Fruit fly (Drosophila melanogaster) whole organism, wandering third instar larva: ENCODE results near the gene CG7264.

ENCODE experiments used
- Abd-B ChIP-seq: fragments of >200 bp; optimal IDR thresholded peaks from 2 replicates; lab custom pipeline; 2017; ENCODE audit warnings: missing biosample characterization, missing genetic modification characterization
- CG9705 ChIP-seq: fragments of 200-800 bp; sonication (Bioruptor generic); optimal IDR thresholded peaks from 2 replicates; lab custom pipeline; 2018; ENCODE audit warnings: missing biosample characterization, mild to moderate bottlenecking, missing genetic modification characterization
- Dfd ChIP-seq: fragments of >200 bp; optimal IDR thresholded peaks from 2 replicates; lab custom pipeline; 2017; ENCODE audit warnings: missing biosample characterization, missing genetic modification characterization
- Dif ChIP-seq: fragments of 200-275, 200-300 bp; sonication (Bioruptor generic); optimal IDR thresholded peaks from 2 replicates; lab custom pipeline; 2018; ENCODE audit warnings: missing biosample characterization, missing genetic modification characterization; ENCODE audit not compliant: partially characterized antibody
- HLH106 ChIP-seq: fragments of 200-800 bp; optimal IDR thresholded peaks from 3 replicates; lab custom pipeline; 2019; ENCODE audit warnings: missing biosample characterization, mild to moderate bottlenecking, missing genetic modification characterization, moderate library complexity
- Hnf4 ChIP-seq: fragments of 200-800 bp; sonication (Bioruptor generic); optimal IDR thresholded peaks from 2 replicates; lab custom pipeline; 2016; ENCODE audit warnings: missing biosample characterization, mild to moderate bottlenecking, missing genetic modification characterization
- Hr78 ChIP-seq: fragments of >200 bp; optimal IDR thresholded peaks from 2 replicates; lab custom pipeline; 2017; ENCODE audit warnings: missing biosample characterization, missing genetic modification characterization
- N ChIP-seq: fragments of >200 bp; optimal IDR thresholded peaks from 2 replicates; lab custom pipeline; 2018; ENCODE audit warnings: missing biosample characterization, missing external identifiers, missing genetic modification characterization
- Rel ChIP-seq, 2 experiments: fragments of 200-800 bp; sonication (Bioruptor generic) in 1 of 2; optimal IDR thresholded peaks; 2 replicates in 1 of 2; 3 replicates in 1 of 2; lab custom pipeline; 2016 to 2019; ENCODE audit warnings: mild to moderate bottlenecking in 2 of 2, missing biosample characterization in 2 of 2, missing genetic modification characterization in 2 of 2, moderate library complexity in 1 of 2
- Sp1 ChIP-seq: fragments of 200-800 bp; sonication (Bioruptor generic); optimal IDR thresholded peaks from 3 replicates; lab custom pipeline; 2019; ENCODE audit warnings: missing biosample characterization, mild to moderate bottlenecking, missing genetic modification characterization, moderate library complexity
- brk ChIP-seq: fragments of 200-800 bp; sonication (Bioruptor generic); optimal IDR thresholded peaks from 2 replicates; lab custom pipeline; 2016; ENCODE audit warnings: missing biosample characterization, mild to moderate bottlenecking, missing genetic modification characterization
- dsf ChIP-seq: sonication (Bioruptor generic); optimal IDR thresholded peaks from 2 replicates; lab custom pipeline; 2016; ENCODE audit warnings: missing biosample characterization, missing genetic modification characterization, borderline replicate concordance
- ey ChIP-seq: fragments of 200-800 bp; sonication (Bioruptor generic); optimal IDR thresholded peaks from 2 replicates; lab custom pipeline; 2016; ENCODE audit warnings: missing biosample characterization, missing genetic modification characterization
- foxo ChIP-seq, 2 experiments: fragments of 200-800 bp; sonication (Bioruptor generic); optimal IDR thresholded peaks; 2 replicates in 1 of 2; 3 replicates in 1 of 2; lab custom pipeline; 2016 to 2017; ENCODE audit warnings: missing biosample characterization in 2 of 2, missing genetic modification characterization in 2 of 2
- fru ChIP-seq: fragments of 200-800 bp; sonication (Bioruptor generic); optimal IDR thresholded peaks from 3 replicates; lab custom pipeline; 2016; ENCODE audit warnings: missing biosample characterization, mild to moderate bottlenecking, missing genetic modification characterization
- h ChIP-seq: fragments of 200-800 bp; sonication (Bioruptor generic); optimal IDR thresholded peaks from 3 replicates; lab custom pipeline; 2016; ENCODE audit warnings: missing biosample characterization, mild to moderate bottlenecking, missing genetic modification characterization
- jim ChIP-seq: fragments of 175-275, 200-325 bp; sonication (Bioruptor generic); optimal IDR thresholded peaks from 2 replicates; lab custom pipeline; 2016; ENCODE audit warnings: missing biosample characterization, mild to moderate bottlenecking, missing genetic modification characterization
- lola ChIP-seq: fragments of >200 bp; optimal IDR thresholded peaks from 2 replicates; lab custom pipeline; 2017; ENCODE audit warnings: missing biosample characterization, missing genetic modification characterization
- rgr ChIP-seq: fragments of 200-800 bp; sonication (Bioruptor generic); optimal IDR thresholded peaks from 3 replicates; lab custom pipeline; 2016; ENCODE audit warnings: missing biosample characterization, mild to moderate bottlenecking, missing genetic modification characterization
- sage ChIP-seq: fragments of 200-800 bp; sonication (Bioruptor generic); optimal IDR thresholded peaks from 2 replicates; lab custom pipeline; 2016; ENCODE audit warnings: missing biosample characterization, mild to moderate bottlenecking, missing genetic modification characterization
- sv ChIP-seq: fragments of 200-800 bp; sonication (Bioruptor generic); optimal IDR thresholded peaks from 3 replicates; lab custom pipeline; 2016; ENCODE audit warnings: missing biosample characterization, missing genetic modification characterization

Gene CG7264

dm6 chr3L:11874758-11875157 lies 45.9 kb downstream of the CG7264 start:
- TF ChIP-seq fru (GFP tag; lab: Kevin White, UChicago) = peak; percentile 9
- peak in 1 of 2 experiments; percentile 16 for TF ChIP-seq foxo (GFP tag; optimal IDR thresholded peaks at IDR 0.05; lab: Kevin White, UChicago)
- TF ChIP-seq ey (GFP tag; lab: Kevin White, UChicago) = peak; percentile 4
- TF ChIP-seq rgr (GFP tag; lab: Kevin White, UChicago) = peak; percentile 10
- no peak for TF ChIP-seq Abd-B
- no peak for TF ChIP-seq Dif
- TF ChIP-seq h (GFP tag; lab: Kevin White, UChicago) = peak; percentile 36
- peak; percentile 18 for TF ChIP-seq Sp1

- TF ChIP-seq ey (GFP tag; lab: Kevin White, UChicago) (no peak), Hr78 (GFP tag; lab: Kevin White, UChicago) (no peak), lola (GFP tag; lab: Kevin White, UChicago) (no peak), brk (no peak), HLH106 (tag; lab: Kevin White, UChicago) (no peak), sv (no peak), foxo (GFP tag; optimal IDR thresholded peaks at IDR 0.05; lab: Kevin White, UChicago) (no peak), CG9705 (GFP tag; lab: Kevin White, UChicago) (no peak), Dfd (GFP tag; lab: Kevin White, UChicago) (no peak), rgr (GFP tag; lab: Kevin White, UChicago) (no peak), jim (no peak), sage (GFP tag; lab: Kevin White, UChicago) (no peak), fru (GFP tag; lab: Kevin White, UChicago) (no peak), N (GFP tag; lab: Kevin White, UChicago) (no peak)
Observed at dm6 chr3L:11876036-11876435, 47.2 kb downstream of the CG7264 start.

dm6 chr3L:11878815-11879214 lies 50.0 kb downstream of the CG7264 start, which contains the start of gene Sprn:
Gene Sprn (plus strand): TSS chr3L:11879115.
- no peak for TF ChIP-seq Rel (GFP tag; optimal IDR thresholded peaks at IDR 0.05; lab: Kevin White, UChicago)
- TF ChIP-seq Rel (tag; optimal IDR thresholded peaks at IDR 0.05; lab: Kevin White, UChicago) = no peak
- no peak for TF ChIP-seq Hnf4 (GFP tag; lab: Kevin White, UChicago)
- TF ChIP-seq dsf (GFP tag; lab: Kevin White, UChicago) = no peak
